Fruit fly (Drosophila melanogaster): ENCODE measurements around the gene CG31106.
A peak's percentile ranks its signal among the peaks of the same experiment; 100 is the strongest.

The CG31106 gene

DNA sequence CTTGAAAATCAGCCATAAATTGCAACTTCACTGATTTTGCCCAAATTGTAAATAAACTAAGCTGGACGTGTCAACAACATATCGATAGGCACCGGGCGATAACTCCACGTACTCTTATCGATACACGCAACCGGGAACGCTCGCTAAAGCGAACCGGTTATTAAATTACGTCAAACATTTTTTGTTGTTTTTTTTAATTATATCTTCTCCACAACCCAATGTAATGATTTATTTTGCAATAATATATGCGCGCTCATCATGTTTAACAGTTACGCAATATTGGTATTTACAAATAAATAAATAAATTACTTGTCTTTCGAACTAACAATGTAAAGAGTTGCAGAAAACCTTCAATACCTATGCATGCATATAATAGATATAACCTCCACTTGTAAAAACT is 974 bp upstream of the CG31106 start, which contains the start of gene Saysd1 (continued):
- no peak for TF ChIP-seq CG17568 (GFP tag; optimal IDR thresholded peaks at IDR 0.05)
- TF ChIP-seq kay (GFP tag; optimal IDR thresholded peaks at IDR 0.05) = peak; percentile 14
- TF ChIP-seq CG8765 (GFP tag; IDR thresholded peaks at IDR 0.05) = no peak
- TF ChIP-seq CG2199 (GFP tag; IDR thresholded peaks at IDR 0.05) = 0 out of 3 replicates have a peak, but pooled peaks have one; percentile 48
- TF ChIP-seq CG17361 (GFP tag; IDR thresholded peaks at IDR 0.05) = 0 out of 3 replicates have a peak, but pooled peaks have one; percentile 39
- TF ChIP-seq CG11695 (GFP tag; IDR thresholded peaks at IDR 0.05) = 0 out of 3 replicates have a peak, but pooled peaks have one; percentile 34
- TF ChIP-seq Aef1 (GFP tag; IDR thresholded peaks at IDR 0.05) = peak; percentile 19; the same call in 1 of the 3 replicates
- TF ChIP-seq CG13624 (GFP tag; optimal IDR thresholded peaks at IDR 0.05) = peak; percentile 64
- no peak for TF ChIP-seq CG16863 (GFP tag; optimal IDR thresholded peaks at IDR 0.05)
- 0 out of 2 replicates have a peak, but pooled peaks have one; percentile 21 for TF ChIP-seq CG6689 (GFP tag; IDR thresholded peaks at IDR 0.05)
- TF ChIP-seq Med (GFP tag) = peak; percentile 84
- TF ChIP-seq CG14667 (GFP tag; IDR thresholded peaks at IDR 0.05) = no peak
- peak; percentile 88 for TF ChIP-seq sens (GFP tag)
- peak; percentile 25 for TF ChIP-seq Dp (GFP tag; optimal IDR thresholded peaks at IDR 0.05)
- TF ChIP-seq ftz-f1 (GFP tag; optimal IDR thresholded peaks at IDR 0.05) = peak; percentile 33
- TF ChIP-seq Dll (GFP tag; IDR thresholded peaks at IDR 0.05; ENCODE audit: partially characterized antibody) = peak; percentile 90
- no peak for TF ChIP-seq CG15073 (GFP tag; optimal IDR thresholded peaks at IDR 0.05)
- TF ChIP-seq CG30431 (GFP tag; optimal IDR thresholded peaks at IDR 0.05) = no peak
- no peak for TF ChIP-seq Atf6 (GFP tag; IDR thresholded peaks at IDR 0.05)
- peak; percentile 9 for TF ChIP-seq exex (tag; optimal IDR thresholded peaks at IDR 0.05)
- TF ChIP-seq emc (GFP tag; optimal IDR thresholded peaks at IDR 0.05) = peak; percentile 6
- TF ChIP-seq Bgb (GFP tag; IDR thresholded peaks at IDR 0.05; ENCODE audit: partially characterized antibody) = peak; percentile 85
- TF ChIP-seq Fer3 (tag; optimal IDR thresholded peaks at IDR 0.05) = peak; percentile 31
- TF ChIP-seq mam (GFP tag; optimal IDR thresholded peaks at IDR 0.05) = peak; percentile 48
- TF ChIP-seq grau (tag; optimal IDR thresholded peaks at IDR 0.05) = peak; percentile 71
- TF ChIP-seq gcm2 (GFP tag; optimal IDR thresholded peaks at IDR 0.05) = no peak
- TF ChIP-seq MBD-R2 (GFP tag; IDR thresholded peaks at IDR 0.05) = peak; percentile 85
- TF ChIP-seq Dref (GFP tag; IDR thresholded peaks at IDR 0.05) = peak; percentile 92
- no peak for TF ChIP-seq jing (GFP tag; optimal IDR thresholded peaks at IDR 0.05)
- peak; percentile 41 for TF ChIP-seq CG10543 (GFP tag; optimal IDR thresholded peaks at IDR 0.05)
- peak; percentile 89 for TF ChIP-seq ato (GFP tag; IDR thresholded peaks at IDR 0.05; ENCODE audit: partially characterized antibody)
- peak; percentile 50; the same call in 1 of the 2 replicates for TF ChIP-seq lmd (GFP tag; IDR thresholded peaks at IDR 0.05)
- peak; percentile 10 for TF ChIP-seq CG7271 (tag; optimal IDR thresholded peaks at IDR 0.05)
- peak; percentile 79 for TF ChIP-seq amos (GFP tag; IDR thresholded peaks at IDR 0.05; ENCODE audit: partially characterized antibody)
- TF ChIP-seq CG18476 (GFP tag; optimal IDR thresholded peaks at IDR 0.05) = peak; percentile 11
- 0 out of 2 replicates have a peak, but pooled peaks have one; percentile 28 for TF ChIP-seq E2f1 (GFP tag; IDR thresholded peaks at IDR 0.05)
- peak; percentile 92 for TF ChIP-seq CG6791 (GFP tag; IDR thresholded peaks at IDR 0.05; ENCODE audit: partially characterized antibody)
- no peak for TF ChIP-seq ttk (GFP tag; IDR thresholded peaks at IDR 0.05)
- TF ChIP-seq Ada2b (GFP tag; IDR thresholded peaks at IDR 0.05) = peak; percentile 48; the same call in 1 of the 2 replicates
- TF ChIP-seq Spps (tag; optimal IDR thresholded peaks at IDR 0.05) = no peak
- TF ChIP-seq trem (tag; optimal IDR thresholded peaks at IDR 0.05) = peak; percentile 17
- TF ChIP-seq knrl (GFP tag; IDR thresholded peaks at IDR 0.05; ENCODE audit: partially characterized antibody) = peak; percentile 81
- TF ChIP-seq repo (GFP tag; optimal IDR thresholded peaks at IDR 0.05) = peak; percentile 15
- no peak for TF ChIP-seq gem (tag; optimal IDR thresholded peaks at IDR 0.05)
- TF ChIP-seq Six4 (GFP tag; optimal IDR thresholded peaks at IDR 0.05) = peak; percentile 13

Measured in whole organism, embryonic.